Fruit fly (Drosophila melanogaster) whole organism, embryonic: ENCODE data around the gene CG31493.
A peak's percentile ranks its signal among the peaks of the same experiment; 100 is the strongest.

Experiments used
- CG1024 ChIP-seq: fragments of 200-800 bp; sonication (Bioruptor generic); IDR thresholded peaks from 2 replicates; pipeline ENCODE4 v1.3.6; 2022; ENCODE audit warnings: missing biosample characterization, missing genetic modification characterization
- CG11456 ChIP-seq: fragments of 200-800 bp; sonication (Bioruptor generic); IDR thresholded peaks from 3 replicates; pipeline ENCODE4 v1.3.6; 2022; ENCODE audit warnings: missing biosample characterization, missing genetic modification characterization
- CG11695 ChIP-seq: fragments of 200-800 bp; sonication (Bioruptor generic); IDR thresholded peaks from 3 replicates; pipeline ENCODE4 v1.3.6; 2022; ENCODE audit warnings: missing biosample characterization, missing genetic modification characterization
- CG12219 ChIP-seq: fragments of 200-800 bp; sonication (Bioruptor generic); optimal IDR thresholded peaks from 3 replicates; lab custom pipeline; 2018; ENCODE audit warnings: missing biosample characterization, mild to moderate bottlenecking, missing genetic modification characterization
- CG12769 ChIP-seq: fragments of 200-800 bp; sonication (Bioruptor generic); optimal IDR thresholded peaks from 2 replicates; lab custom pipeline; 2019; ENCODE audit warnings: missing biosample characterization, mild to moderate bottlenecking, missing genetic modification characterization, moderate library complexity
- CG17186 ChIP-seq: fragments of 200-800 bp; sonication (Bioruptor generic); optimal IDR thresholded peaks from 3 replicates; lab custom pipeline; 2017; ENCODE audit warnings: missing biosample characterization, missing genetic modification reagents, missing genetic modification characterization
- CG17361 ChIP-seq: fragments of 200-800 bp; sonication (Bioruptor generic); IDR thresholded peaks from 3 replicates; pipeline ENCODE4 v1.3.6; 2022; ENCODE audit warnings: missing biosample characterization, missing genetic modification characterization
- CG17612 ChIP-seq: fragments of 200-800 bp; sonication (Bioruptor generic); IDR thresholded peaks from 2 replicates; pipeline ENCODE4 v1.3.6; 2022; ENCODE audit warnings: missing biosample characterization, missing genetic modification characterization
- CG2129 ChIP-seq: fragments of 200-800 bp; sonication (Bioruptor generic); IDR thresholded peaks from 2 replicates; pipeline ENCODE4 v1.3.6; 2022; ENCODE audit warnings: missing biosample characterization, missing genetic modification characterization; ENCODE audit not compliant: partially characterized antibody
- CG2678 ChIP-seq: fragments of 200-800 bp; sonication (Bioruptor generic); optimal IDR thresholded peaks from 3 replicates; lab custom pipeline; 2019; ENCODE audit warnings: missing biosample characterization, mild to moderate bottlenecking, missing genetic modification characterization, moderate library complexity
- CG32767 ChIP-seq: fragments of 200-800 bp; sonication (Bioruptor generic); IDR thresholded peaks from 2 replicates; pipeline ENCODE4 v1.3.6; 2022; ENCODE audit warnings: missing biosample characterization, missing genetic modification characterization
- CG4730 ChIP-seq: fragments of 200-800 bp; sonication (Bioruptor generic); IDR thresholded peaks from 2 replicates; pipeline ENCODE4 v1.3.6; 2022; ENCODE audit warnings: missing biosample characterization, missing genetic modification characterization
- CG6791 ChIP-seq: fragments of 200-800 bp; sonication (Bioruptor generic); IDR thresholded peaks from 3 replicates; pipeline ENCODE4 v1.3.6; 2022; ENCODE audit warnings: missing biosample characterization, missing genetic modification characterization; ENCODE audit not compliant: partially characterized antibody
- CG6813 ChIP-seq: fragments of 200-800 bp; sonication (Bioruptor generic); optimal IDR thresholded peaks from 2 replicates; lab custom pipeline; 2017; ENCODE audit warnings: missing biosample characterization, missing genetic modification characterization, mild to moderate bottlenecking, moderate library complexity, missing genetic modification reagents
- CG7987 ChIP-seq: fragments of 200-800 bp; sonication (Bioruptor generic); optimal IDR thresholded peaks from 2 replicates; lab custom pipeline; 2018; ENCODE audit warnings: missing biosample characterization, mild to moderate bottlenecking, missing genetic modification characterization, moderate library complexity
- CG9609 ChIP-seq: fragments of 200-800 bp; sonication (Bioruptor generic); optimal IDR thresholded peaks from 3 replicates; lab custom pipeline; 2016; ENCODE audit warnings: missing biosample characterization, missing genetic modification characterization
- Deaf1 ChIP-seq: fragments of 200-800 bp; optimal IDR thresholded peaks from 3 replicates; lab custom pipeline; 2019; ENCODE audit warnings: missing biosample characterization, mild to moderate bottlenecking, missing genetic modification characterization, moderate library complexity
- Dek ChIP-seq: fragments of 200-800 bp; sonication (Bioruptor generic); optimal IDR thresholded peaks from 3 replicates; lab custom pipeline; 2019; ENCODE audit warnings: missing biosample characterization, mild to moderate bottlenecking, missing genetic modification characterization, moderate library complexity
- Dref ChIP-seq: fragments of 200-800 bp; sonication (Bioruptor generic); IDR thresholded peaks from 2 replicates; pipeline ENCODE4 v1.3.6; 2022; ENCODE audit warnings: missing biosample characterization, missing genetic modification characterization
- Drgx ChIP-seq: fragments of 200-800 bp; sonication (Bioruptor generic); IDR thresholded peaks from 2 replicates; pipeline ENCODE4 v1.3.6; 2022; ENCODE audit warnings: missing biosample characterization, missing genetic modification characterization
- Ets65A ChIP-seq: fragments of 200-800 bp; sonication (Bioruptor generic); peaks from one replicate; lab custom pipeline; 2016; ENCODE audit warnings: missing biosample characterization, missing genetic modification characterization
- HLH3B ChIP-seq: fragments of 200-800 bp; sonication (Bioruptor generic); IDR thresholded peaks from 2 replicates; pipeline ENCODE4 v1.3.6; 2022; ENCODE audit warnings: missing biosample characterization, missing genetic modification characterization
- Hr78 ChIP-seq, 2 experiments: fragments of 200-800 bp in 1 of 2; fragments of >200 bp in 1 of 2; sonication (Bioruptor generic) in 1 of 2; optimal IDR thresholded peaks; 2 replicates each; lab custom pipeline; 2017 to 2019; ENCODE audit warnings: missing biosample characterization in 2 of 2, missing genetic modification characterization in 2 of 2, mild to moderate bottlenecking in 1 of 2, moderate library complexity in 1 of 2
- Mes4 ChIP-seq: fragments of 200-800 bp; sonication (Bioruptor generic); optimal IDR thresholded peaks from 2 replicates; lab custom pipeline; 2016; ENCODE audit warnings: missing biosample characterization, missing genetic modification characterization
- Mrtf ChIP-seq: fragments of 200-800 bp; sonication (Bioruptor generic); IDR thresholded peaks from 3 replicates; pipeline ENCODE4 v1.3.6; 2022; ENCODE audit warnings: missing biosample characterization, missing genetic modification characterization
- Ravus ChIP-seq: fragments of 200-800 bp; sonication (Bioruptor generic); IDR thresholded peaks from 2 replicates; pipeline ENCODE4 v1.3.6; 2022; ENCODE audit warnings: missing biosample characterization, missing genetic modification characterization
- Sox100B ChIP-seq: fragments of 200-800 bp; sonication (Bioruptor generic); optimal IDR thresholded peaks from 3 replicates; lab custom pipeline; 2018; ENCODE audit warnings: missing biosample characterization, mild to moderate bottlenecking, missing genetic modification characterization
- Usf ChIP-seq: fragments of 200-800 bp; sonication (Bioruptor generic); optimal IDR thresholded peaks from 2 replicates; lab custom pipeline; 2017; ENCODE audit warnings: missing genotype, missing biosample characterization, missing genetic modification characterization
- ac ChIP-seq: fragments of 200-800 bp; sonication (Bioruptor generic); optimal IDR thresholded peaks from 3 replicates; lab custom pipeline; 2017; ENCODE audit warnings: missing biosample characterization, mild to moderate bottlenecking, missing genetic modification characterization
- ato ChIP-seq: fragments of 200-800 bp; sonication (Bioruptor generic); IDR thresholded peaks from 2 replicates; pipeline ENCODE4 v1.3.6; 2022; ENCODE audit warnings: missing biosample characterization, missing genetic modification characterization; ENCODE audit not compliant: partially characterized antibody
- bbx ChIP-seq: fragments of 200-800 bp; sonication (Bioruptor generic); IDR thresholded peaks from 2 replicates; pipeline ENCODE4 v1.3.6; 2022; ENCODE audit warnings: missing biosample characterization, missing genetic modification characterization; ENCODE audit not compliant: partially characterized antibody
- bsh ChIP-seq, 2 experiments: fragments of 200-800 bp; sonication (Bioruptor generic); optimal IDR thresholded peaks; 2 replicates each; lab custom pipeline; 2017 to 2018; ENCODE audit warnings: mild to moderate bottlenecking in 2 of 2, missing biosample characterization in 2 of 2, missing genetic modification characterization in 2 of 2, moderate library complexity in 1 of 2
- disco-r ChIP-seq: fragments of 200-800 bp; sonication (Bioruptor generic); optimal IDR thresholded peaks from 2 replicates; lab custom pipeline; 2016; ENCODE audit warnings: missing biosample characterization, missing genetic modification characterization
- dmrt99B ChIP-seq: fragments of 200-800 bp; sonication (Bioruptor generic); optimal IDR thresholded peaks from 2 replicates; lab custom pipeline; 2018; ENCODE audit warnings: missing biosample characterization, mild to moderate bottlenecking, missing genetic modification characterization, moderate library complexity
- dpn ChIP-seq, 2 experiments: fragments of 200-800 bp; sonication (Bioruptor generic); optimal IDR thresholded peaks; 3 replicates each; lab custom pipeline; 2016; ENCODE audit warnings: missing biosample characterization in 2 of 2, missing genetic modification characterization in 2 of 2
- ftz-f1 ChIP-seq: fragments of 200-800 bp; sonication (Bioruptor generic); optimal IDR thresholded peaks from 2 replicates; lab custom pipeline; 2016; ENCODE audit warnings: missing biosample characterization, missing genetic modification characterization
- gce ChIP-seq: fragments of 200-800 bp; sonication (Bioruptor generic); IDR thresholded peaks from 3 replicates; pipeline ENCODE4 v1.3.6; 2022; ENCODE audit warnings: missing biosample characterization, missing genetic modification characterization
- grn ChIP-seq: fragments of 200-800 bp; sonication (Bioruptor generic); optimal IDR thresholded peaks from 3 replicates; lab custom pipeline; 2017; ENCODE audit warnings: missing biosample characterization, missing genetic modification characterization
- gsb ChIP-seq: fragments of 200-800 bp; sonication (Bioruptor generic); IDR thresholded peaks from 2 replicates; pipeline ENCODE4 v1.3.6; 2022; ENCODE audit warnings: missing biosample characterization, missing genetic modification characterization
- hb ChIP-seq: fragments of 200-800 bp; sonication (Bioruptor generic); IDR thresholded peaks from 3 replicates; pipeline ENCODE4 v1.3.6; 2022; ENCODE audit warnings: missing biosample characterization, missing genetic modification characterization; ENCODE audit not compliant: partially characterized antibody
- insv ChIP-seq, 2 experiments: fragments of 200-800 bp; sonication (Bioruptor generic); optimal IDR thresholded peaks; 3 replicates each; lab custom pipeline; 2016 to 2018; ENCODE audit warnings: missing biosample characterization in 2 of 2, missing genetic modification characterization in 2 of 2
- lmd ChIP-seq: fragments of 200-800 bp; sonication (Bioruptor generic); IDR thresholded peaks from 2 replicates; pipeline ENCODE4 v1.3.6; 2022; ENCODE audit warnings: missing biosample characterization, missing genetic modification characterization
- mirr ChIP-seq: fragments of 200-800 bp; sonication (Bioruptor generic); optimal IDR thresholded peaks from 3 replicates; lab custom pipeline; 2018; ENCODE audit warnings: missing biosample characterization, mild to moderate bottlenecking, missing genetic modification characterization
- sc ChIP-seq, 3 experiments: fragments of >200 bp in 2 of 3; fragments of 200-800 bp in 1 of 3; sonication (Bioruptor generic) in 1 of 3; optimal IDR thresholded peaks; 2 replicates in 2 of 3; 3 replicates in 1 of 3; lab custom pipeline; 2017; ENCODE audit warnings: mild to moderate bottlenecking in 1 of 3, missing biosample characterization in 1 of 3, missing genetic modification characterization in 1 of 3, missing genetic modification reagents in 1 of 3
- sim ChIP-seq: fragments of 200-800 bp; sonication (Bioruptor generic); IDR thresholded peaks from 2 replicates; pipeline ENCODE4 v1.3.6; 2022; ENCODE audit warnings: missing biosample characterization, missing genetic modification characterization
- trh ChIP-seq: fragments of 200-800 bp; sonication (Bioruptor generic); optimal IDR thresholded peaks from 2 replicates; lab custom pipeline; 2016; ENCODE audit warnings: missing biosample characterization, missing genetic modification characterization
- zen2 ChIP-seq: fragments of 200-800 bp; sonication (Bioruptor generic); IDR thresholded peaks from 3 replicates; pipeline ENCODE4 v1.3.6; 2022; ENCODE audit warnings: missing biosample characterization, missing genetic modification characterization; ENCODE audit not compliant: partially characterized antibody

Gene CG31493

DNA sequence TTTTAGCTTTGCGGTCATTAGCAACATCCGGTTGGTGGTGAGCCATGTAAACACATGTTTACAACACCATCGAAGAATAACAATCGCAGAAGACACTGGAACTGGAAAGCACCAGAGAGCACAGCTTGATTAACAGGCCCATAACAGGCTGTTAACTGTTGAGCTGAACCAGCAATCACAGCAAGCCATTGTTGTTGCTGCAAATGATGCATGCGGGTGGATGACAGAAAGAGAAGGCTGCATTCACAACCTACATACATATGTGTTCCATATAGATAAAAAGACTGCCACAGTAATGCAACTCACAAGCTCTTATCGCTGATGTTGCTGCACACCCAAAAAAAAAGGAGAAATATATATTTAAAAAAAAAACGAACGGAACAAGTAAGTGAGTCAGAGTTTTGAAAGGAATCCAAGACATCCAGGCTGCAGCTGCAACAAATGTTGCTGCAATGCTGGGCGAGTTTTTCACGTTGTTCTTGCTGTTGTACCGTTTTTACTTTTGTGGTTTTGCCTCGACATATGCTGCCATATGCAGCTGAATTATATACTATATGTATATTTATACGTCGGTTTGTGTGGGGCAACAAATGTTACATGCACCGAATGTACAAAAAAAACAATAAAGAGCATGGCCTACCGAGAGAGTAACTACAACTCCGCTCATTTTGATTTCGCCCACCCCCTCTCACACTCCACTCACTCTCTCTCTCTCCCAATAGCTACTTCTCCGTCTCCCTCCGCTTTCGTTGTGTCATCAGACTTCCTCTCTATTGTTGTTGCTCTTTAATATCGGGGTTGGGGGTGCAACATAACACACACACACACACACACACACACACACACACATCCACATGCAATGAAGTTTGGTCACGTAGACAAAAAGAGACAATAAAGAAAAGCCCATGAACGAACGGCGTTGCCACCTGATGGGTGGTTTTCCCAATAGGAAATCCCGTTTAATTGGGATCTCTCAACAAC is 28.2 kb upstream of the CG31493 start (continued):
- TF ChIP-seq CG12769 (tag; lab: Kevin White, UChicago) = no peak
- peak; percentile 46 for TF ChIP-seq CG7987 (GFP tag; lab: Kevin White, UChicago)
- TF ChIP-seq Dref (GFP tag; lab: Robert Waterston, UW) = no peak
- TF ChIP-seq CG1024 (GFP tag; lab: Robert Waterston, UW) = no peak
- no peak for TF ChIP-seq CG17186
- peak in 1 of 2 experiments; percentile 92 for TF ChIP-seq insv (GFP tag; optimal IDR thresholded peaks at IDR 0.05; lab: Kevin White, UChicago)
- no peak; the same call in 2 of the 3 replicates for TF ChIP-seq CG6791 (GFP tag; lab: Robert Waterston, UW)
- TF ChIP-seq grn (GFP tag; lab: Kevin White, UChicago) = no peak
- TF ChIP-seq bbx (GFP tag; lab: Robert Waterston, UW) = 0 out of 2 replicates have a peak, but pooled peaks have one; percentile 37
- no peak for TF ChIP-seq ac (GFP tag; lab: Kevin White, UChicago)
- no peak for TF ChIP-seq Ets65A (GFP tag; lab: Kevin White, UChicago)
- TF ChIP-seq dmrt99B (tag; lab: Kevin White, UChicago) = peak; percentile 4
- TF ChIP-seq CG2129 (GFP tag; lab: Robert Waterston, UW) = no peak
- no peak for TF ChIP-seq HLH3B (GFP tag; lab: Robert Waterston, UW)
- no peak for TF ChIP-seq Ravus (GFP tag; lab: Robert Waterston, UW)
- no peak for TF ChIP-seq ftz-f1 (GFP tag; lab: Kevin White, UChicago)
- TF ChIP-seq Sox100B (GFP tag; lab: Kevin White, UChicago) = no peak
- 0 out of 2 replicates have a peak, but pooled peaks have one; percentile 16 for TF ChIP-seq Drgx (GFP tag; lab: Robert Waterston, UW)
- TF ChIP-seq zen2 (GFP tag; lab: Robert Waterston, UW) = peak; percentile 48; the same call in 1 of the 3 replicates
- TF ChIP-seq trh (GFP tag; lab: Kevin White, UChicago) = no peak
- TF ChIP-seq disco-r (GFP tag; lab: Kevin White, UChicago) = no peak
- no peak for TF ChIP-seq CG17361 (GFP tag; lab: Robert Waterston, UW)
- TF ChIP-seq sc (optimal IDR thresholded peaks at IDR 0.05; lab: Kevin White, UChicago) = no peak
- TF ChIP-seq sc (GFP tag; optimal IDR thresholded peaks at IDR 0.05; lab: Kevin White, UChicago) = no peak
- no peak for TF ChIP-seq CG11695 (GFP tag; lab: Robert Waterston, UW)
- TF ChIP-seq lmd (GFP tag; lab: Robert Waterston, UW) = no peak
- TF ChIP-seq CG32767 (GFP tag; lab: Robert Waterston, UW) = no peak
- peak; percentile 7 to 11 for TF ChIP-seq bsh (GFP tag; optimal IDR thresholded peaks at IDR 0.05; lab: Kevin White, UChicago)
- TF ChIP-seq Hr78 (GFP tag; optimal IDR thresholded peaks at IDR 0.05; lab: Kevin White, UChicago) = peak in 1 of 2 experiments; percentile 14
- no peak for TF ChIP-seq dpn (GFP tag; optimal IDR thresholded peaks at IDR 0.05; lab: Kevin White, UChicago)
- TF ChIP-seq ato (GFP tag; lab: Robert Waterston, UW) = no peak
- TF ChIP-seq CG2678 = no peak
- no peak for TF ChIP-seq CG4730 (GFP tag; lab: Robert Waterston, UW)
- TF ChIP-seq CG6813 = peak; percentile 64
- TF ChIP-seq CG17612 (GFP tag; lab: Robert Waterston, UW) = no peak
- peak; percentile 34; the same call in 1 of the 3 replicates for TF ChIP-seq gce (GFP tag; lab: Robert Waterston, UW)
- no peak for TF ChIP-seq CG9609
- no peak for TF ChIP-seq Mes4 (GFP tag; lab: Kevin White, UChicago)
- TF ChIP-seq mirr (GFP tag; lab: Kevin White, UChicago) = no peak
- no peak for TF ChIP-seq Mrtf
- TF ChIP-seq sim (GFP tag; lab: Robert Waterston, UW) = no peak
- no peak for TF ChIP-seq CG11456 (GFP tag; lab: Robert Waterston, UW)
- no peak for TF ChIP-seq Deaf1 (tag; lab: Kevin White, UChicago)
- no peak for TF ChIP-seq hb (GFP tag; lab: Robert Waterston, UW)
- no peak for TF ChIP-seq Usf
- no peak for TF ChIP-seq Dek (tag; lab: Kevin White, UChicago)
- TF ChIP-seq CG12219 (GFP tag; lab: Kevin White, UChicago) = peak; percentile 60
- TF ChIP-seq gsb (GFP tag; lab: Robert Waterston, UW) = no peak
